Worm (Caenorhabditis elegans) whole organism, early embryonic: ENCODE results near the gene F57F5.3.

Source experiments
- ceh-13 ChIP-seq: fragments of 200-800 bp; sonication (Bioruptor generic); optimal IDR thresholded peaks from 2 replicates; lab custom pipeline; 2018; ENCODE audit warnings: mild to moderate bottlenecking, missing genetic modification characterization, missing compliant biosample characterization
- tbx-11 ChIP-seq: fragments of 200-800 bp; sonication (Bioruptor generic); IDR thresholded peaks from 2 replicates; pipeline ENCODE4 v1.3.6; 2022; ENCODE audit warnings: missing genetic modification characterization, missing compliant biosample characterization
- tbx-37 ChIP-seq: fragments of 200-800 bp; sonication (Bioruptor generic); conservative IDR thresholded peaks from 2 replicates; pipeline ENCODE4 v1.3.6; 2022; ENCODE audit warnings: missing genetic modification reagents, missing genetic modification characterization, missing compliant biosample characterization

ce11 chrV:12038783-12039182 is 32.4 kb upstream of the F57F5.3 start:
- TF ChIP-seq tbx-37 (GFP tag; lab: Robert Waterston, UW) = no peak
- TF ChIP-seq ceh-13 (GFP tag; lab: Kevin White, UChicago) = no peak
- TF ChIP-seq tbx-11 (GFP tag; lab: Robert Waterston, UW) = no peak
